Worm (Caenorhabditis elegans) whole organism, L2 larva: ENCODE measurements around the gene twk-4.

Experiments
- R02D3.7 ChIP-seq: fragments of 150-350 bp; optimal IDR thresholded peaks from 2 replicates; lab custom pipeline; 2014; ENCODE audit warnings: missing biosample characterization, missing genetic modification characterization
- aly-2 ChIP-seq: fragments of 150-350 bp; optimal IDR thresholded peaks from 2 replicates; lab custom pipeline; 2014; ENCODE audit warnings: missing biosample characterization, missing genetic modification characterization
- ama-1 ChIP-seq: fragments of 150-350 bp; optimal IDR thresholded peaks from 2 replicates; lab custom pipeline; 2018; ENCODE audit warnings: inconsistent platforms
- dmd-4 ChIP-seq: sonication (generic microtip); optimal IDR thresholded peaks from 2 replicates; lab custom pipeline; 2017; ENCODE audit warnings: missing biosample characterization, missing genetic modification characterization
- lin-39 ChIP-seq: fragments of 150-350 bp; optimal IDR thresholded peaks from 2 replicates; lab custom pipeline; 2014; ENCODE audit warnings: missing biosample characterization, missing genetic modification reagents, missing genetic modification characterization
- nhr-10 ChIP-seq: sonication (generic microtip); optimal IDR thresholded peaks from 2 replicates; lab custom pipeline; 2017; ENCODE audit warnings: missing biosample characterization, missing genetic modification characterization
- snpc-4 ChIP-seq: fragments of 150-350 bp; optimal IDR thresholded peaks from 2 replicates; lab custom pipeline; 2014; ENCODE audit warnings: missing biosample characterization, missing genetic modification characterization
- unc-39 ChIP-seq: fragments of 150-350 bp; optimal IDR thresholded peaks from 2 replicates; lab custom pipeline; 2014; ENCODE audit warnings: missing biosample characterization, missing genetic modification characterization
- ztf-11 ChIP-seq: sonication (generic microtip); optimal IDR thresholded peaks from 2 replicates; lab custom pipeline; 2017; ENCODE audit warnings: missing biosample characterization, missing genetic modification characterization

- no peak for TF ChIP-seq aly-2 (tag; lab: Kevin White, UChicago)
- TF ChIP-seq R02D3.7 (tag; lab: Kevin White, UChicago), result no peak
- no peak for TF ChIP-seq ztf-11 (tag; lab: Kevin White, UChicago)
- TF ChIP-seq unc-39 (tag; lab: Kevin White, UChicago), result no peak
- no peak for TF ChIP-seq dmd-4 (tag; lab: Kevin White, UChicago)
- no peak for TF ChIP-seq ama-1 (lab: Kevin White, UChicago)
- TF ChIP-seq snpc-4 (tag; lab: Kevin White, UChicago), result no peak
- TF ChIP-seq nhr-10 (tag; lab: Kevin White, UChicago), result no peak
- TF ChIP-seq lin-39 (tag; lab: Kevin White, UChicago), result no peak
These were observed 24.0 kb downstream of the twk-4 start for ce11 chrII:9170048-9170447.
